Fruit fly (Drosophila melanogaster) whole organism, pupa: ENCODE measurements around the gene CG13454.

ENCODE experiments used
- CG10348 ChIP-seq: fragments of 200-800 bp; sonication (Bioruptor generic); IDR thresholded peaks from 2 replicates; pipeline ENCODE4 v1.3.6; 2022; ENCODE audit warnings: missing biosample characterization, missing genetic modification characterization
- CG12605 ChIP-seq: fragments of 200-800 bp; sonication (Bioruptor generic); IDR thresholded peaks from 2 replicates; pipeline ENCODE4 v1.3.6; 2022; ENCODE audit warnings: missing biosample characterization, missing genetic modification characterization
- CG13204 ChIP-seq: fragments of 200-800 bp; sonication (Bioruptor generic); optimal IDR thresholded peaks from 2 replicates; lab custom pipeline; 2018; ENCODE audit warnings: missing biosample characterization, mild to moderate bottlenecking, missing genetic modification characterization, moderate library complexity
- CG14655 ChIP-seq: fragments of 200-800 bp; sonication (Bioruptor generic); optimal IDR thresholded peaks from 3 replicates; lab custom pipeline; 2017; ENCODE audit warnings: mild to moderate bottlenecking, missing biosample characterization, missing genetic modification reagents, missing genetic modification characterization
- CG15710 ChIP-seq: fragments of 200-800 bp; sonication (Bioruptor generic); optimal IDR thresholded peaks from 2 replicates; lab custom pipeline; 2018; ENCODE audit warnings: missing biosample characterization, mild to moderate bottlenecking, missing genetic modification characterization, moderate library complexity
- CG17806 ChIP-seq: fragments of 200-800 bp; sonication (Bioruptor generic); optimal IDR thresholded peaks from 2 replicates; lab custom pipeline; 2018; ENCODE audit warnings: missing biosample characterization, mild to moderate bottlenecking, missing genetic modification characterization, moderate library complexity
- CG32121 ChIP-seq: fragments of 200-800 bp; sonication (Bioruptor generic); IDR thresholded peaks from 2 replicates; pipeline ENCODE4 v1.3.6; 2022; ENCODE audit warnings: missing biosample characterization, missing genetic modification characterization
- CG34367 ChIP-seq: fragments of 200-800 bp; sonication (Bioruptor generic); optimal IDR thresholded peaks from 2 replicates; lab custom pipeline; 2018; ENCODE audit warnings: missing biosample characterization, mild to moderate bottlenecking, missing genetic modification characterization
- CG4496 ChIP-seq: fragments of 200-800 bp; sonication (Bioruptor generic); IDR thresholded peaks from 3 replicates; pipeline ENCODE4 v1.3.6; 2022; ENCODE audit warnings: missing biosample characterization, missing genetic modification characterization
- CG8159 ChIP-seq: fragments of 200-800 bp; sonication (Bioruptor generic); optimal IDR thresholded peaks from 3 replicates; lab custom pipeline; 2018; ENCODE audit warnings: missing biosample characterization, mild to moderate bottlenecking, missing genetic modification characterization, moderate library complexity
- CG8301 ChIP-seq: fragments of 200-800 bp; sonication (Bioruptor generic); optimal IDR thresholded peaks from 2 replicates; lab custom pipeline; 2018; ENCODE audit warnings: missing biosample characterization, mild to moderate bottlenecking, missing genetic modification characterization
- CG9948 ChIP-seq: fragments of 200-800 bp; sonication (Bioruptor generic); optimal IDR thresholded peaks from 2 replicates; lab custom pipeline; 2018; ENCODE audit warnings: missing biosample characterization, mild to moderate bottlenecking, missing genetic modification characterization, moderate library complexity
- D1 ChIP-seq: fragments of 200-800 bp; sonication (Bioruptor generic); optimal IDR thresholded peaks from 2 replicates; lab custom pipeline; 2018; ENCODE audit warnings: missing biosample characterization, mild to moderate bottlenecking, missing genetic modification characterization, moderate library complexity
- EcR ChIP-seq: fragments of 200-800 bp; sonication (Bioruptor generic); optimal IDR thresholded peaks from 3 replicates; lab custom pipeline; 2019; ENCODE audit warnings: missing biosample characterization, missing genetic modification characterization, mild to moderate bottlenecking, moderate library complexity, missing genetic modification reagents
- Ets98B ChIP-seq: fragments of 200-800 bp; sonication (Bioruptor generic); IDR thresholded peaks from 2 replicates; pipeline ENCODE4 v1.3.6; 2022; ENCODE audit warnings: missing biosample characterization, missing genetic modification characterization
- Pif1A ChIP-seq: fragments of 200-800 bp; sonication (Bioruptor generic); optimal IDR thresholded peaks from 3 replicates; lab custom pipeline; 2016; ENCODE audit warnings: missing biosample characterization, missing genetic modification characterization
- Pif1B ChIP-seq: fragments of 200-800 bp; sonication (Bioruptor generic); optimal IDR thresholded peaks from 3 replicates; lab custom pipeline; 2016; ENCODE audit warnings: missing biosample characterization, missing genetic modification characterization
- Snoo ChIP-seq: fragments of 200-800 bp; sonication (Bioruptor generic); optimal IDR thresholded peaks from 3 replicates; lab custom pipeline; 2017; ENCODE audit warnings: missing biosample characterization, mild to moderate bottlenecking, missing genetic modification characterization, inconsistent platforms
- fd96Ca ChIP-seq: fragments of 200-800 bp; sonication (Bioruptor generic); IDR thresholded peaks from 3 replicates; pipeline ENCODE4 v1.3.6; 2022; ENCODE audit warnings: missing biosample characterization, missing genetic modification characterization
- gl ChIP-seq: fragments of 200-800 bp; sonication (Bioruptor generic); optimal IDR thresholded peaks from 2 replicates; lab custom pipeline; 2018; ENCODE audit warnings: missing biosample characterization, mild to moderate bottlenecking, missing genetic modification characterization
- rn ChIP-seq: fragments of 200-800 bp; sonication (Bioruptor generic); IDR thresholded peaks from 2 replicates; pipeline ENCODE4 v1.3.6; 2022; ENCODE audit warnings: missing biosample characterization, missing genetic modification characterization

CG13454 gene

DNA sequence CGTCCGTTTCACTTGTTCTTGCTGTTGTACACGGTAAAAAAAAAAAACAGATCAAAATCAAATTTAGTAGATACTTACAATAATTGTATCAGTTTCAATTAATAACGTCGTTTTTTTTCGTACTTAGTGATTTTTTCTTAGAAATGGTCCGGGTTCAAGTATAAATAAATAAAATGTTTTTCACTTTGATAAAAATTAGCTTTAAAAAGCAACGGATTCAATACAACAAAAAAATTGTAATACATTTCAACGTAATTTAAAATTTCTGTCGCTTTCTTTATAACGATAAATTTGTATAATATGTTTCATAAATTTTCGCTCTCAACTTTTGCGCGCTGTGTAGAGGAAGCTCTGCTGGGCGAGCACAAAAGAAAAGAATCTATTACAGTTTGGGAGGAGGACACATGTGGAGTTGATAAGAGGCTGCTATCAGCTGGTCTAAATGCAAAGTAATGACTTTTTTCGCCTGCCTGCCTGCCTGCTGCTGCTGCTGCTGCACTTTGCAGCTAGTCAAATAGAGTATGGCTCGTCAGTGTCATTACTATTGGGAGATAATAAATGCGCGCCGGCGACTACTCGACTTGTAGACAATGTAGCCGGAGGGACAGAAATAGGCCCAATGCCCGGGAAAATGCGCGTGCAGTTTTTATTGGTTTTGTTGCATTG lies 21.2 kb upstream of the CG13454 start:
- peak; percentile 37 for TF ChIP-seq EcR (GFP tag; lab: Kevin White, UChicago)
- TF ChIP-seq CG4496 (GFP tag; lab: Robert Waterston, UW), result no peak; the same call in 1 of the 3 replicates
- peak; percentile 73 for TF ChIP-seq CG8301
- TF ChIP-seq CG14655 (GFP tag; lab: Kevin White, UChicago), result peak; percentile 83
- peak; percentile 72 for TF ChIP-seq CG15710 (tag; lab: Kevin White, UChicago)
- peak; percentile 66 for TF ChIP-seq CG17806 (tag; lab: Kevin White, UChicago)
- peak; percentile 18 for TF ChIP-seq Snoo (tag; lab: Kevin White, UChicago)
- TF ChIP-seq fd96Ca (GFP tag; lab: Robert Waterston, UW), result no peak; the same call in 2 of the 3 replicates
- peak; percentile 71 for TF ChIP-seq CG9948 (tag; lab: Kevin White, UChicago)
- TF ChIP-seq CG12605 (GFP tag; lab: Robert Waterston, UW), result peak; percentile 9; the same call in 1 of the 2 replicates
- TF ChIP-seq D1 (tag; lab: Kevin White, UChicago), result peak; percentile 60
- peak; percentile 58 for TF ChIP-seq CG34367 (tag; lab: Kevin White, UChicago)
- no peak for TF ChIP-seq gl (tag; lab: Kevin White, UChicago)
- no peak for TF ChIP-seq rn (GFP tag; lab: Robert Waterston, UW)
- no peak; the same call in 1 of the 2 replicates for TF ChIP-seq Ets98B (GFP tag; lab: Robert Waterston, UW)
- TF ChIP-seq CG8159 (tag; lab: Kevin White, UChicago), result peak; percentile 80
- TF ChIP-seq CG10348, result no peak
- peak; percentile 73 for TF ChIP-seq Pif1A (GFP tag; lab: Kevin White, UChicago)
- TF ChIP-seq Pif1B, result peak; percentile 56
- peak; percentile 75 for TF ChIP-seq CG32121
- TF ChIP-seq CG13204, result no peak

- TF ChIP-seq CG13204, result no peak
- TF ChIP-seq rn (GFP tag; lab: Robert Waterston, UW), result no peak
- no peak for TF ChIP-seq Pif1B
- no peak for TF ChIP-seq CG15710 (tag; lab: Kevin White, UChicago)
- TF ChIP-seq, all 21 proteins: peak for 0
Measured at dm6 chr3L:15536550-15536949, 19.7 kb upstream of the CG13454 start.

dm6 chr3L:15535800-15536225 lies 19.0 kb upstream of the CG13454 start:
- TF ChIP-seq CG10348 (no peak), CG8159 (tag; lab: Kevin White, UChicago) (peak; percentile 13), CG12605 (GFP tag; lab: Robert Waterston, UW) (peak; percentile 76), CG13204 (no peak), CG9948 (tag; lab: Kevin White, UChicago) (no peak), EcR (GFP tag; lab: Kevin White, UChicago) (peak; percentile 12)

DNA sequence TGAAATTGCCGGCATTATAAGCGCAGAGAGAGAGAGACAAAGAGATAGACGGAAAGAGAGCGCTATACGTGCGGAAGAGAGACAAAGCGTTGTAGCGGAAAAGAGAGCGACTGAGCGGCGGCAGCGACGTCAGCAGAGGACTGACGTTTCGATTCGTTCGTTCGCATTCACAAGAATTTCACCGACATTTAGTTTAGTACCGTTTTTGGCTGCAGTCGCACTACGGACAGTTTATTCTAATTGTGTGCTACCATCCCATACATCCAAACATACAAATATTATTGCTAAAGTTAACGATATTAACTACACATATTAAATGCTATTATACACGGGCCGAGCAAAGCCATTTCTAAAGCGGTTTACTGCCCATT lies 18.4 kb upstream of the CG13454 start, which contains the start of gene CrebA:
Gene CrebA (plus strand): TSS at position 168 of the 371 bp plus-strand sequence.
- TF ChIP-seq fd96Ca (GFP tag; lab: Robert Waterston, UW) (no peak), rn (GFP tag; lab: Robert Waterston, UW) (no peak), CG9948 (tag; lab: Kevin White, UChicago) (no peak), CG34367 (tag; lab: Kevin White, UChicago) (no peak), gl (tag; lab: Kevin White, UChicago) (no peak), CG8159 (tag; lab: Kevin White, UChicago) (no peak), CG15710 (tag; lab: Kevin White, UChicago) (no peak), Ets98B (GFP tag; lab: Robert Waterston, UW) (peak; percentile 41; the same call in 1 of the 2 replicates), CG10348 (no peak), Pif1B (no peak), CG32121 (peak; percentile 11; the same call in 1 of the 2 replicates), CG4496 (GFP tag; lab: Robert Waterston, UW) (peak; percentile 56), Snoo (tag; lab: Kevin White, UChicago) (no peak), Pif1A (GFP tag; lab: Kevin White, UChicago) (no peak), CG12605 (GFP tag; lab: Robert Waterston, UW) (peak; percentile 88), D1 (tag; lab: Kevin White, UChicago) (no peak)

- TF ChIP-seq Pif1A (GFP tag; lab: Kevin White, UChicago), result peak; percentile 69
- peak; percentile 81 for TF ChIP-seq Snoo (tag; lab: Kevin White, UChicago)
- TF ChIP-seq CG10348, result no peak
- no peak for TF ChIP-seq gl (tag; lab: Kevin White, UChicago)
- 0 out of 2 replicates have a peak, but pooled peaks have one; percentile 10 for TF ChIP-seq CG32121
- peak; percentile 18; the same call in 2 of the 3 replicates for TF ChIP-seq fd96Ca (GFP tag; lab: Robert Waterston, UW)
- TF ChIP-seq CG12605 (GFP tag; lab: Robert Waterston, UW), result 0 out of 2 replicates have a peak, but pooled peaks have one; percentile 9
- peak; percentile 48; the same call in 2 of the 3 replicates for TF ChIP-seq CG4496 (GFP tag; lab: Robert Waterston, UW)
- TF ChIP-seq D1 (tag; lab: Kevin White, UChicago), result no peak
- TF ChIP-seq rn (GFP tag; lab: Robert Waterston, UW), result no peak
- peak; percentile 42 for TF ChIP-seq Pif1B
- TF ChIP-seq CG34367 (tag; lab: Kevin White, UChicago), result peak; percentile 50
- no peak for TF ChIP-seq EcR (GFP tag; lab: Kevin White, UChicago)
- peak; percentile 72 for TF ChIP-seq CG9948 (tag; lab: Kevin White, UChicago)
- no peak for TF ChIP-seq CG13204
- peak; percentile 72 for TF ChIP-seq CG8301
- no peak for TF ChIP-seq Ets98B (GFP tag; lab: Robert Waterston, UW)
- peak; percentile 73 for TF ChIP-seq CG15710 (tag; lab: Kevin White, UChicago)
- TF ChIP-seq CG17806 (tag; lab: Kevin White, UChicago), result peak; percentile 59
- TF ChIP-seq CG8159 (tag; lab: Kevin White, UChicago), result peak; percentile 69
- peak; percentile 83 for TF ChIP-seq CG14655 (GFP tag; lab: Kevin White, UChicago)
Measured at dm6 chr3L:15534274-15535227, 17.7 kb upstream of the CG13454 start.
